Worm (Caenorhabditis elegans): Measurements from ENCODE around the gene F09B12.3.

The F09B12.3 gene

ce11 chrX:15120545-15120944 lies 22.8 kb upstream of the F09B12.3 start:
- no peak for TF ChIP-seq pes-1 (GFP tag; IDR thresholded peaks at IDR 0.05)
- TF ChIP-seq tra-4 (tag; optimal IDR thresholded peaks at IDR 0.05), result no peak

- TF ChIP-seq flt-1 (GFP tag; IDR thresholded peaks at IDR 0.05) (no peak), ceh-13 (GFP tag; optimal IDR thresholded peaks at IDR 0.05) (no peak), hmg-4 (GFP tag; optimal IDR thresholded peaks at IDR 0.05) (no peak), ama-1 (optimal IDR thresholded peaks at IDR 0.05) (no peak), tbx-11 (GFP tag; IDR thresholded peaks at IDR 0.05) (no peak), hnd-1 (tag; optimal IDR thresholded peaks at IDR 0.05) (no peak), tra-4 (tag; optimal IDR thresholded peaks at IDR 0.05) (no peak), B0310.2 (tag; optimal IDR thresholded peaks at IDR 0.05) (no peak), sea-1 (GFP tag; conservative IDR thresholded peaks at IDR 0.05) (no peak), pes-1 (GFP tag; IDR thresholded peaks at IDR 0.05) (no peak), tbx-37 (GFP tag; conservative IDR thresholded peaks at IDR 0.05) (no peak), aly-1 (tag; optimal IDR thresholded peaks at IDR 0.05) (no peak), hmbx-1 (tag; optimal IDR thresholded peaks at IDR 0.05) (no peak)
Measured at ce11 chrX:15116514-15116913, 18.8 kb upstream of the F09B12.3 start, which contains the start of gene R07D5.2. Gene R07D5.2 (minus strand): TSS chrX:15116614.

ce11 chrX:15115748-15116147 lies 18.0 kb upstream of the F09B12.3 start:
- TF ChIP-seq ama-1 (optimal IDR thresholded peaks at IDR 0.05), result no peak
- no peak for TF ChIP-seq ets-7 (tag; optimal IDR thresholded peaks at IDR 0.05)
- no peak for TF ChIP-seq sea-1 (GFP tag; conservative IDR thresholded peaks at IDR 0.05)
- TF ChIP-seq hmg-4 (GFP tag; optimal IDR thresholded peaks at IDR 0.05), result no peak
- no peak for TF ChIP-seq scrt-1 (GFP tag; IDR thresholded peaks at IDR 0.05)
- no peak for TF ChIP-seq flt-1 (GFP tag; IDR thresholded peaks at IDR 0.05)
- TF ChIP-seq ceh-13 (GFP tag; optimal IDR thresholded peaks at IDR 0.05), result no peak
- TF ChIP-seq tbx-37 (GFP tag; conservative IDR thresholded peaks at IDR 0.05), result no peak

- no peak for TF ChIP-seq hmbx-1 (tag; optimal IDR thresholded peaks at IDR 0.05)
Measured at ce11 chrX:15112172-15112571, 14.4 kb upstream of the F09B12.3 start.

ce11 chrX:15107747-15108252 lies 10.0 kb upstream of the F09B12.3 start, which contains the start of gene mlt-9:
Gene mlt-9 (minus strand): TSS chrX:15107797.
- TF ChIP-seq hnd-1 (tag; optimal IDR thresholded peaks at IDR 0.05) (no peak), aly-1 (tag; optimal IDR thresholded peaks at IDR 0.05) (peak; percentile 20)

- TF ChIP-seq F13C5.2 (tag; optimal IDR thresholded peaks at IDR 0.05) (no peak), ceh-13 (GFP tag; optimal IDR thresholded peaks at IDR 0.05) (no peak), sea-1 (GFP tag; conservative IDR thresholded peaks at IDR 0.05) (no peak), hmbx-1 (tag; optimal IDR thresholded peaks at IDR 0.05) (no peak), tra-4 (tag; optimal IDR thresholded peaks at IDR 0.05) (no peak), ama-1 (optimal IDR thresholded peaks at IDR 0.05) (no peak), tbx-37 (GFP tag; conservative IDR thresholded peaks at IDR 0.05) (no peak), scrt-1 (GFP tag; IDR thresholded peaks at IDR 0.05) (no peak), ceh-36 (tag; optimal IDR thresholded peaks at IDR 0.05) (no peak), tbx-11 (GFP tag; IDR thresholded peaks at IDR 0.05) (no peak)
Measured at ce11 chrX:15104963-15105493, 7.3 kb upstream of the F09B12.3 start.

ce11 chrX:15103481-15103880 lies 5.7 kb upstream of the F09B12.3 start:
- TF ChIP-seq tbx-37 (GFP tag; conservative IDR thresholded peaks at IDR 0.05) (no peak), hmg-4 (GFP tag; optimal IDR thresholded peaks at IDR 0.05) (no peak), scrt-1 (GFP tag; IDR thresholded peaks at IDR 0.05) (no peak), ceh-13 (GFP tag; optimal IDR thresholded peaks at IDR 0.05) (no peak), ama-1 (optimal IDR thresholded peaks at IDR 0.05) (no peak), ets-7 (tag; optimal IDR thresholded peaks at IDR 0.05) (no peak), hnd-1 (tag; optimal IDR thresholded peaks at IDR 0.05) (no peak), aly-1 (tag; optimal IDR thresholded peaks at IDR 0.05) (no peak), F13C5.2 (tag; optimal IDR thresholded peaks at IDR 0.05) (no peak), tbx-11 (GFP tag; IDR thresholded peaks at IDR 0.05) (no peak), hmbx-1 (tag; optimal IDR thresholded peaks at IDR 0.05) (no peak), flt-1 (GFP tag; IDR thresholded peaks at IDR 0.05) (no peak), B0310.2 (tag; optimal IDR thresholded peaks at IDR 0.05) (no peak), tra-4 (tag; optimal IDR thresholded peaks at IDR 0.05) (no peak)

- TF ChIP-seq F13C5.2 (tag; optimal IDR thresholded peaks at IDR 0.05) (peak; percentile 28), hmg-4 (GFP tag; optimal IDR thresholded peaks at IDR 0.05) (peak; percentile 45), hmbx-1 (tag; optimal IDR thresholded peaks at IDR 0.05) (no peak)
Measured at ce11 chrX:15100369-15100963, 2.7 kb upstream of the F09B12.3 start, which contains the start of gene dhhc-1. Gene dhhc-1 (minus strand): TSS chrX:15100419.

- no peak for TF ChIP-seq tbx-37 (GFP tag; conservative IDR thresholded peaks at IDR 0.05)
- no peak for TF ChIP-seq flt-1 (GFP tag; IDR thresholded peaks at IDR 0.05)
- no peak for TF ChIP-seq pes-1 (GFP tag; IDR thresholded peaks at IDR 0.05)
- no peak for TF ChIP-seq ceh-36 (tag; optimal IDR thresholded peaks at IDR 0.05)
Measured at ce11 chrX:15096277-15096676, 1.5 kb downstream of the F09B12.3 start.
